Worm (Caenorhabditis elegans) whole organism, early embryonic: ENCODE measurements around the gene bath-29.

Experiments used
- B0310.2 ChIP-seq: sonication (generic microtip); optimal IDR thresholded peaks from 2 replicates; lab custom pipeline; 2016; ENCODE audit warnings: mild to moderate bottlenecking, missing genetic modification characterization, missing compliant biosample characterization
- F13C5.2 ChIP-seq: sonication (generic microtip); optimal IDR thresholded peaks from 2 replicates; lab custom pipeline; 2017; ENCODE audit warnings: mild to moderate bottlenecking, missing genetic modification characterization, inconsistent platforms, missing compliant biosample characterization
- aly-1 ChIP-seq: sonication (generic microtip); optimal IDR thresholded peaks from 2 replicates; lab custom pipeline; 2016; ENCODE audit warnings: missing genetic modification characterization, missing compliant biosample characterization
- ama-1 ChIP-seq: fragments of 150-350 bp; optimal IDR thresholded peaks from 2 replicates; lab custom pipeline; 2014
- ceh-13 ChIP-seq: fragments of 200-800 bp; sonication (Bioruptor generic); optimal IDR thresholded peaks from 2 replicates; lab custom pipeline; 2018; ENCODE audit warnings: mild to moderate bottlenecking, missing genetic modification characterization, missing compliant biosample characterization
- ceh-36 ChIP-seq: sonication (generic microtip); optimal IDR thresholded peaks from 2 replicates; lab custom pipeline; 2016; ENCODE audit warnings: missing genetic modification characterization, inconsistent platforms, missing compliant biosample characterization
- ets-7 ChIP-seq: sonication (generic microtip); optimal IDR thresholded peaks from 2 replicates; lab custom pipeline; 2016; ENCODE audit warnings: missing genotype, missing genetic modification characterization, missing compliant biosample characterization
- flt-1 ChIP-seq: fragments of 200-800 bp; sonication (Bioruptor generic); IDR thresholded peaks from 2 replicates; pipeline ENCODE4 v1.3.6; 2022; ENCODE audit warnings: missing genetic modification characterization, missing compliant biosample characterization
- hmbx-1 ChIP-seq: sonication (generic microtip); optimal IDR thresholded peaks from 2 replicates; lab custom pipeline; 2016; ENCODE audit warnings: mild to moderate bottlenecking, missing genetic modification characterization, missing compliant biosample characterization
- hmg-4 ChIP-seq: fragments of 200-800 bp; sonication (Bioruptor generic); optimal IDR thresholded peaks from 2 replicates; lab custom pipeline; 2018; ENCODE audit warnings: mild to moderate bottlenecking, missing genetic modification characterization, missing compliant biosample characterization
- hnd-1 ChIP-seq: sonication (generic microtip); optimal IDR thresholded peaks from 2 replicates; lab custom pipeline; 2016; ENCODE audit warnings: missing genetic modification characterization, missing compliant biosample characterization
- pes-1 ChIP-seq: fragments of 200-800 bp; sonication (Bioruptor generic); IDR thresholded peaks from 2 replicates; pipeline ENCODE4 v1.3.6; 2022; ENCODE audit warnings: missing genetic modification reagents, missing genetic modification characterization, missing compliant biosample characterization
- scrt-1 ChIP-seq: fragments of 200-800 bp; sonication (Bioruptor generic); IDR thresholded peaks from 2 replicates; pipeline ENCODE4 v1.3.6; 2022; ENCODE audit warnings: missing genetic modification characterization, missing compliant biosample characterization
- sea-1 ChIP-seq: fragments of 200-800 bp; sonication (Bioruptor generic); conservative IDR thresholded peaks from 2 replicates; pipeline ENCODE4 v1.3.6; 2022; ENCODE audit warnings: missing genetic modification characterization, missing compliant biosample characterization
- tbx-11 ChIP-seq: fragments of 200-800 bp; sonication (Bioruptor generic); IDR thresholded peaks from 2 replicates; pipeline ENCODE4 v1.3.6; 2022; ENCODE audit warnings: missing genetic modification characterization, missing compliant biosample characterization
- tbx-37 ChIP-seq: fragments of 200-800 bp; sonication (Bioruptor generic); conservative IDR thresholded peaks from 2 replicates; pipeline ENCODE4 v1.3.6; 2022; ENCODE audit warnings: missing genetic modification reagents, missing genetic modification characterization, missing compliant biosample characterization
- tra-4 ChIP-seq: sonication (generic microtip); optimal IDR thresholded peaks from 2 replicates; lab custom pipeline; 2017; ENCODE audit warnings: missing genetic modification characterization, missing compliant biosample characterization

Gene bath-29

DNA sequence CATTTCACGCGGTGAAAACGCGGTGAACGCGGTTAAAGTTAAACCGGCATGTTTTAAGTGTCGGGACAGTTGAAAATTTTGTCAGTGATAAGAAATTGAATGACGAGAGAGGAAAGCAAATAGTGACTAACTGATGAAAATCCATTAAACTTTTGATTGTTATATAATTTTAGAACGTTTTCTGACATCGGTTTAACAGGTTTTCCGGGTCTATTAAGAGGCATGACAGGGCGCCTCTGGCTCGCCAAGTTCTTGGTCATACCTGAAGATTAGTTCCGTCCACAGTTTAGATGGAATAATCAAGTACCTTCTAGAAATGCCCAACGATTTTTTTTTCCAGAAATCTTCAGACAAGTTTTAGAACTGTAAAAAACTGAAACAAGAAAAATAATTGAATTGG is 25.2 kb upstream of the bath-29 start, which contains the start of gene Y46D2A.2:
Gene Y46D2A.2, minus strand, starts transcription at position 101 of the 400 bp plus-strand sequence.
- no peak for TF ChIP-seq B0310.2 (tag; lab: Kevin White, UChicago)
- TF ChIP-seq ama-1 = no peak
- no peak for TF ChIP-seq hmg-4

DNA sequence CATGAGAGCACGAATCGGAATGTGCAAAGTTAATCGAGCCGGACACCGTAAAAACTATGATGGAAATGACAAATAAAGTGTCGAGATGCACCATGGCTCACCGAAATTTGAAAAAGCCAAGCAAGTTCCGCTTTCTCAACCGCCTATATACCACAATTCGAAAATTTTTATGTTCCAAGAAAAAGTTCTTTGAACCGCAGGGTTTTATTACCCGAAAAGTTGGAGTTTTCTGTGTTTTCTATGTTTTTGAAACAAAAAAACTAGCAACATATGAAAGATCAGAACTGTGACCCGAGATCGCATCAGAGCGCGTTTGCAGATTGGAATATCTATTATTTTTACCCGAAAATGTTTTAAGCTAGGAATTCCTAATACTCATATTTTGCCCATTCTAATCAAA is 21.3 kb upstream of the bath-29 start, which contains the start of gene Y46D2A.3:
Gene Y46D2A.3, minus strand, starts transcription at position 101 of the 400 bp plus-strand sequence.
- TF ChIP-seq scrt-1 (GFP tag; lab: Robert Waterston, UW) (no peak), ets-7 (no peak), flt-1 (no peak), tbx-11 (no peak), hmg-4 (no peak)

DNA sequence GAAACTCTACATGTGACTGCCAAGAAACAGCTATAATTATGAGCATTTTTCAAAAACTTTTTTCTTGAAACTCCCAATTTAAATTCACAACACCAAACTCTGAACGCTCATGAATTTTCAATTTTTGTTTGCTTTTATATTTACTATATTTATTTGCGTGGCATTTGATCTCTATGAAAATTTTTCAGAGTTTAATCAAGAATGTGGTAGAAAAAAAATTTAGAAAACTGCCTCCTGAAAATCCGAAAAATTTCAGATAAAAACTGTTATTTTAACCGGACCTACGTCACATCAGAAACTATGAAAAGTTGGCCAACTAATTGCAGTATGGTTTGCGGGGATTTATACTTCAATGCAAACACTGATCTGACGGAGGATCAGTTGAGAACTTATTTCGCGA is 16.3 kb upstream of the bath-29 start, which contains the start of gene irld-27:
Gene irld-27, plus strand, starts transcription at position 301 of the 400 bp plus-strand sequence.
- TF ChIP-seq tbx-37 = no peak
- no peak for TF ChIP-seq flt-1
- TF ChIP-seq ets-7 = no peak
- TF ChIP-seq hmbx-1 = no peak
- no peak for TF ChIP-seq F13C5.2 (tag; lab: Kevin White, UChicago)
- no peak for TF ChIP-seq tbx-11

DNA sequence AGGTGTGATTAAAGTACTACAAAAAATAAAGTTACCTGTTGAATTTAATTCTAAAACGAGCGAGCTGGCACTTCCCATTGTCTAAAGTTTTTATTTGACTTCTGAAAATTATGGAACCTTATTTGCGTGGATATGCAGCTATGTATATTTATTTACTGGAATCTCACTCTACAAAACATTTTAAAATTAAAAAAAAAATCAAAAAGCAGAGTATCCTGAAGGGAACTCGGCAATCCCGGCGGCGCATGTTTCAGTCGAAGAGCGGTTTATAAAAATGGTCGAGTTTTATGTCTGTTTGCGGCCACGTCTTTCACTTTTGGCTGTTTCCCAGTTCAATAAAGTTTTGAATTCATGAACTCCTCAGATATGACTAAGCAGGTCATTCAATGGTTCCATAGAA is 11.3 kb upstream of the bath-29 start, which contains the start of gene F14D2.19:
Gene F14D2.19, minus strand, starts transcription at position 101 of the 400 bp plus-strand sequence.
- TF ChIP-seq hnd-1 (tag; lab: Kevin White, UChicago) (no peak), tra-4 (no peak), sea-1 (GFP tag; lab: Robert Waterston, UW) (no peak), ama-1 (no peak), tbx-11 (no peak), pes-1 (no peak), ets-7 (no peak), ceh-36 (tag; lab: Kevin White, UChicago) (no peak), aly-1 (no peak), flt-1 (no peak), F13C5.2 (tag; lab: Kevin White, UChicago) (no peak)

DNA sequence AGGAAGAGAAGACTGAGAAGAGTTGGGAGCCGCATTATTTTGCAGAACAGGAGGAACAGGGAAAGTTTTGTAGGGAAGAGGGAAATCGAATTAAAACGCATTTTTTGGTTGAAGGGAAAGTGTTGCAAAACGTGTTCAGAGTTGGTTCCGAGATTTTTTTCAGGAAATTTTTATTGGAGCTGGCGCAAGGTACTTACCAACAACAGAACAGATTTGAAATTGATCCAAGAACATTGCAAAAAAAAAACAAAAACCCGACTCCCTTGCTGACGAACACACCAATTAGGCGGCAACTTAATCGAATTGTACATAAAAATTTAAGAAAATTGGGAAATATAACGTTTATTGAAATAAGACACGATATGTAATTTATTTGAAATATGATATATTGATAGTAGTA is 9.8 kb upstream of the bath-29 start, which contains the start of gene F14D2.7:
Gene F14D2.7, minus strand, starts transcription at position 101 of the 400 bp plus-strand sequence.
- TF ChIP-seq pes-1 (no peak), F13C5.2 (tag; lab: Kevin White, UChicago) (no peak), hmg-4 (no peak), scrt-1 (GFP tag; lab: Robert Waterston, UW) (no peak)

DNA sequence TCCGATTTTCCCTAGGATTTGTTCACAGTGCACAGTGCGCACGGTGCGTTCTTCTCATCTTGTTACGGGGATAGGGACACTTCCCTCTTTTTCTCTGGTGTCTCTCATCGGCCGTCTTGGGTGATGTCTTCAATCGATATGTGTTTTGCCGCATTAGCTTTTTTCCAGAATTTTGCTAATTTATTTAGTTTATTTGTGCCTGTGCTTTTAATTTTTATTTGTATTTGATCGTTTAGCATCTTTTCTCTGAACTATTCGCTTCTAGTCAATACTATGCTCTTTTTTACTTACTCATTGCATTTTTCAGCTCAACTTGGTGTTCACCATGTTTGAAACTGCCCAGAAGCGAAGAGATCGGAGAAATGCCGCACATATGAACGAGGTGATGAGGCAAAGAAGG is 8.1 kb upstream of the bath-29 start, which contains the start of gene F14D2.5:
Gene F14D2.5, plus strand, starts transcription at position 301 of the 400 bp plus-strand sequence.
- no peak for TF ChIP-seq hnd-1 (tag; lab: Kevin White, UChicago)
- TF ChIP-seq B0310.2 (tag; lab: Kevin White, UChicago) = no peak
- no peak for TF ChIP-seq hmbx-1
- no peak for TF ChIP-seq pes-1
- TF ChIP-seq tbx-37 = no peak
- TF ChIP-seq hmg-4 = no peak
- TF ChIP-seq aly-1 = no peak

DNA sequence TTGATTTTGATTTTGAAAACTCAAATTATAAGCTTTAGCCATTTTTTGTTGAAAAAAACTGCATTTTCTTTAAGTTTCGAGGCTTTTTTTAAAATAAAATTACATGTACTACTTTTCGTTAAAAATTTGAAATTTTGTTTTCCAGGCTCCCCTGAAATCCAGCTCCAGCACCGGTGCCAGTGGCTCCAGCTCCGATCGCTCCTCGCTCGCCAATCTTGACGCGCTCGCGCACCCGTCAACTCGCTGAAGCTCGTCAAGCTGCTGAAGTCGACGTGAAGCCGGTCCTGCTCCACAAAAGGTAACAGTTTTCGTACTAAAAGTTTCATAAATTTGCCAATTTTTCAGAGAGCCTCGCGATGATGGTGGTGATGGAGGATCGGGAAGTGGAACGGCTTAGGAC is 7.5 kb upstream of the bath-29 start:
- TF ChIP-seq ama-1 (no peak), tbx-11 (no peak), hmbx-1 (no peak), pes-1 (no peak), ceh-36 (tag; lab: Kevin White, UChicago) (no peak), sea-1 (GFP tag; lab: Robert Waterston, UW) (no peak), tra-4 (no peak), hmg-4 (no peak), F13C5.2 (tag; lab: Kevin White, UChicago) (no peak), ets-7 (no peak), ceh-13 (no peak)

DNA sequence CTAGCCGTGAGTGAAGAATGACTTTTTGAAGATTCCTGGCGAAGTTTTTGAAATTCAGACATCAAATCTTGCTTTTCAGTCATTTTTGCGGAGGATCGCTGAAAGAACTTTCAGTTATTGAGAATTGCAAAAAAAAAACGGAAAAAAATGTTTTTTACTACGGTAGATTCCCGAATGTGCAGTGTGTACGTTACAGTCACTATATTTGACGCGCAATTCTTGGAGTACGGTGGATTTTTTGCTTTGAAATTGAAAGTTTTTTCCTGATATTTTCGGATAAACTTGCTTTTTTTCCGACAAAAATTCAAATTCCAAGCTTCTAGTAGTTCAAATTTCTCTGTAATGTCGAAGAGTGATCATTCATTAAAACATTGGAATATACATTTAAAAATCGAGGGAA is 6.4 kb upstream of the bath-29 start, which contains the start of gene F14D2.11:
Gene F14D2.11, minus strand, starts transcription at position 101 of the 400 bp plus-strand sequence.
- no peak for TF ChIP-seq B0310.2 (tag; lab: Kevin White, UChicago)
- no peak for TF ChIP-seq hnd-1 (tag; lab: Kevin White, UChicago)
- TF ChIP-seq ama-1 = no peak
- TF ChIP-seq F13C5.2 (tag; lab: Kevin White, UChicago) = no peak
- TF ChIP-seq ceh-36 (tag; lab: Kevin White, UChicago) = no peak
- TF ChIP-seq pes-1 = no peak
- no peak for TF ChIP-seq tbx-11
- no peak for TF ChIP-seq flt-1
- TF ChIP-seq sea-1 (GFP tag; lab: Robert Waterston, UW) = no peak
- TF ChIP-seq ceh-13 = no peak
- TF ChIP-seq ets-7 = no peak
- TF ChIP-seq hmg-4 = no peak
- no peak for TF ChIP-seq tbx-37

DNA sequence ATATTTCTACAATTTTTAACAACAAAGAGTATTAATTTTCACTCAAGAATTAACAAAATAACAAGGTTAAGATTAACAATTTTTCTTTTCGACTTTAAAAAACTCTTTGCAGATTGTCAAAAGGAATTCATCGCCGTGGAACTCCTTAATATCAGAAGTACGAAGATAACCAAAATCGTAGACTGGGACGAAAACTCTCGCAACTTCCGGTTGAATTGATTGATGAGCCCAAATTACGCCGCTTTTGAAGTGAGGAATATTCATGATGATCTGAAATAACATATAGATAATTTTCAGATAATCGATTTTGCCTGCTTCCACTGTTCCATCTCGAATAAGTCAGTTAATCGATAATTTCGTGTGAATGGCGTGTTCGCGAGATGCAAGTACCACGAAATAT is 4.6 kb upstream of the bath-29 start, which contains the start of gene F14D2.15:
Gene F14D2.15, minus strand, starts transcription at position 101 of the 400 bp plus-strand sequence.
- no peak for TF ChIP-seq ama-1
- no peak for TF ChIP-seq ceh-13
- no peak for TF ChIP-seq hmg-4
- TF ChIP-seq F13C5.2 (tag; lab: Kevin White, UChicago) = no peak
- no peak for TF ChIP-seq sea-1 (GFP tag; lab: Robert Waterston, UW)
- TF ChIP-seq flt-1 = no peak
- no peak for TF ChIP-seq scrt-1 (GFP tag; lab: Robert Waterston, UW)
- TF ChIP-seq tbx-37 = no peak
- TF ChIP-seq hmbx-1 = no peak
- TF ChIP-seq tra-4 = no peak

DNA sequence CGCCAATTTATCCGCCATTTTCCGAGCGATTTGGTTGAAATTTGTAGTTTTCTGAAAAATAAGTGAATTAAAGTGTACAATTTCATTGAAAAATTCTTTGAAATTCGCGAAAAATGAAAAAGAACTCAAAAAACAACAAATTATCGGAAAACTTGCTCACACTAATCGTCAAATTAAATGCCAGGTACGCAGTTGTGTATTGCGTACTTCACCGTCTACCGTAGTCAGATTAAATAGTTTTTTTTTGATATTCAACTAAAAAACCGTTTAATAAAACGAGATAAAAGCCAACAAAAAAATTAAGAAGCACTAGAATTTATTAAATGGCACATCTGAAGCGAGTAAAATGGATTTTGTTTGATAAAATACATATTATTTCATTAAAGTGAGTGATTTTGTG is 3.4 kb upstream of the bath-29 start, which contains the start of gene bath-28:
Gene bath-28, minus strand, starts transcription at position 51 of the 400 bp plus-strand sequence.
- TF ChIP-seq ceh-13 (no peak), ceh-36 (tag; lab: Kevin White, UChicago) (no peak), tra-4 (no peak), hmg-4 (no peak), ama-1 (no peak), sea-1 (GFP tag; lab: Robert Waterston, UW) (no peak), tbx-37 (no peak), scrt-1 (GFP tag; lab: Robert Waterston, UW) (no peak), hnd-1 (tag; lab: Kevin White, UChicago) (no peak)
